Worm (Caenorhabditis elegans) whole organism, L4 larva: Measurements from ENCODE around the gene F25B3.4.

Source experiments
- D1046.2 ChIP-seq: fragments of 200-800 bp; sonication (Bioruptor generic); IDR thresholded peaks from 2 replicates; pipeline ENCODE4 v1.3.6; 2022; ENCODE audit warnings: missing genetic modification characterization, missing compliant biosample characterization
- F44E2.7 ChIP-seq: fragments of 200-800 bp; sonication (Bioruptor generic); IDR thresholded peaks from 2 replicates; pipeline ENCODE4 v2.1.2; 2022; ENCODE audit warnings: missing genetic modification characterization, missing compliant biosample characterization
- R02D3.7 ChIP-seq: fragments of 150-350 bp; sonication (generic microtip); optimal IDR thresholded peaks from 3 replicates; lab custom pipeline; 2014; ENCODE audit warnings: missing biosample characterization, missing genetic modification characterization
- Y75B8A.6 ChIP-seq: fragments of 200-800 bp; sonication (Bioruptor generic); IDR thresholded peaks from 2 replicates; pipeline ENCODE4 v1.3.6; 2022; ENCODE audit warnings: missing genetic modification reagents, missing genetic modification characterization, missing compliant biosample characterization
- ZK337.2 ChIP-seq: fragments of 200-800 bp; sonication (Bioruptor generic); IDR thresholded peaks from 2 replicates; pipeline ENCODE4 v1.3.6; 2022; ENCODE audit warnings: missing genetic modification reagents, missing genetic modification characterization, missing compliant biosample characterization
- aha-1 ChIP-seq: fragments of 150-350 bp; peaks from one replicate; lab custom pipeline; 2014; ENCODE audit warnings: missing biosample characterization, missing genetic modification characterization
- aly-2 ChIP-seq: sonication (generic microtip); optimal IDR thresholded peaks from 2 replicates; lab custom pipeline; 2018; ENCODE audit warnings: missing biosample characterization, missing genetic modification characterization
- arid-1 ChIP-seq: fragments of 200-800 bp; sonication (Bioruptor generic); conservative IDR thresholded peaks from 2 replicates; pipeline ENCODE4 v1.3.6; 2022; ENCODE audit warnings: missing genetic modification reagents, missing genetic modification characterization, missing compliant biosample characterization
- attf-4 ChIP-seq: sonication (generic microtip); optimal IDR thresholded peaks from 3 replicates; lab custom pipeline; 2017; ENCODE audit warnings: missing biosample characterization, missing genetic modification characterization
- ceh-20 ChIP-seq: fragments of 200-800 bp; sonication (Bioruptor generic); IDR thresholded peaks from 2 replicates; pipeline ENCODE4 v1.3.6; 2022; ENCODE audit warnings: missing genetic modification reagents, missing genetic modification characterization, missing compliant biosample characterization
- ceh-32 ChIP-seq: sonication (generic microtip); optimal IDR thresholded peaks from 2 replicates; lab custom pipeline; 2016; ENCODE audit warnings: mild to moderate bottlenecking, missing genetic modification characterization, missing compliant biosample characterization; ENCODE audit not compliant: poor library complexity
- ceh-44 ChIP-seq: fragments of 200-800 bp; sonication (Bioruptor generic); IDR thresholded peaks from 2 replicates; pipeline ENCODE4 v1.3.6; 2022; ENCODE audit warnings: missing genetic modification reagents, missing genetic modification characterization, missing compliant biosample characterization
- cey-2 ChIP-seq: sonication (generic microtip); optimal IDR thresholded peaks from 3 replicates; lab custom pipeline; 2017; ENCODE audit warnings: missing genetic modification characterization, mild to moderate bottlenecking, missing compliant biosample characterization, antibody characterized with exemption, borderline replicate concordance; ENCODE audit not compliant: insufficient read depth
- daf-19 ChIP-seq: fragments of 200-800 bp; sonication (Bioruptor generic); conservative IDR thresholded peaks from 2 replicates; pipeline ENCODE4 v1.3.6; 2022; ENCODE audit warnings: missing genetic modification characterization, missing compliant biosample characterization
- daf-8 ChIP-seq: fragments of 200-800 bp; sonication (Bioruptor generic); IDR thresholded peaks from 2 replicates; pipeline ENCODE4 v1.3.6; 2022; ENCODE audit warnings: missing genetic modification characterization, missing compliant biosample characterization
- dmd-6 ChIP-seq: fragments of 200-800 bp; sonication (Bioruptor generic); IDR thresholded peaks from 2 replicates; pipeline ENCODE4 v1.3.6; 2022; ENCODE audit warnings: missing genetic modification reagents, missing genetic modification characterization, missing compliant biosample characterization
- dpl-1 ChIP-seq: fragments of 150-350 bp; optimal IDR thresholded peaks from 2 replicates; lab custom pipeline; 2014; ENCODE audit warnings: missing biosample characterization, missing genetic modification reagents, missing genetic modification characterization
- dve-1 ChIP-seq: sonication (generic microtip); optimal IDR thresholded peaks from 2 replicates; lab custom pipeline; 2017; ENCODE audit warnings: antibody characterized with exemption, mild to moderate bottlenecking, missing genetic modification characterization, missing compliant biosample characterization; ENCODE audit not compliant: insufficient read depth
- egl-43 ChIP-seq: fragments of 200-800 bp; sonication (Bioruptor generic); IDR thresholded peaks from 2 replicates; pipeline ENCODE4 v1.3.6; 2022; ENCODE audit warnings: missing genetic modification reagents, missing genetic modification characterization, missing compliant biosample characterization
- hif-1 ChIP-seq, 2 experiments: sonication (generic microtip); optimal IDR thresholded peaks; 2 replicates each; lab custom pipeline; 2016 to 2017; ENCODE audit warnings: missing compliant biosample characterization in 2 of 2, missing genetic modification characterization in 2 of 2, missing genetic modification reagents in 2 of 2, missing genotype in 2 of 2, mild to moderate bottlenecking in 1 of 2
- hlh-11 ChIP-seq: fragments of 200-800 bp; sonication (Bioruptor generic); optimal IDR thresholded peaks from 2 replicates; lab custom pipeline; 2018; ENCODE audit warnings: mild to moderate bottlenecking, missing genetic modification characterization, missing compliant biosample characterization
- hlh-30 ChIP-seq: sonication (generic microtip); optimal IDR thresholded peaks from 2 replicates; lab custom pipeline; 2017; ENCODE audit warnings: antibody characterized with exemption, mild to moderate bottlenecking, missing genetic modification characterization, missing compliant biosample characterization; ENCODE audit not compliant: insufficient read depth
- hmg-1.1 ChIP-seq: fragments of 200-800 bp; sonication (Bioruptor generic); IDR thresholded peaks from 2 replicates; pipeline ENCODE4 v1.3.6; 2022; ENCODE audit warnings: missing genetic modification reagents, missing genetic modification characterization, missing compliant biosample characterization
- jun-1 ChIP-seq: fragments of 150-350 bp; optimal IDR thresholded peaks from 2 replicates; lab custom pipeline; 2014; ENCODE audit warnings: missing biosample characterization, missing genetic modification reagents, missing genetic modification characterization
- lin-38 ChIP-seq: fragments of 200-800 bp; sonication (Bioruptor generic); IDR thresholded peaks from 2 replicates; pipeline ENCODE4 v1.3.6; 2022; ENCODE audit warnings: missing genetic modification reagents, missing genetic modification characterization, missing compliant biosample characterization
- lir-3 ChIP-seq: sonication (generic microtip); optimal IDR thresholded peaks from 2 replicates; lab custom pipeline; 2016; ENCODE audit warnings: mild to moderate bottlenecking, missing genetic modification characterization, missing compliant biosample characterization
- lsy-2 ChIP-seq, 2 experiments: fragments of 150-350 bp in 1 of 2; sonication (generic microtip) in 1 of 2; optimal IDR thresholded peaks; 2 replicates each; lab custom pipeline; 2014 to 2017; ENCODE audit warnings: missing biosample characterization in 2 of 2, missing genetic modification characterization in 2 of 2
- madf-5 ChIP-seq, 2 experiments: fragments of 200-800 bp; sonication (Bioruptor generic); IDR thresholded peaks; 2 replicates each; pipeline ENCODE4 v1.3.6; 2022; ENCODE audit warnings: missing compliant biosample characterization in 2 of 2, missing genetic modification characterization in 2 of 2
- mdl-1 ChIP-seq, 2 experiments: fragments of 150-350 bp in 1 of 2; sonication (generic microtip) in 1 of 2; optimal IDR thresholded peaks; 2 replicates each; lab custom pipeline; 2014 to 2017; ENCODE audit warnings: missing biosample characterization in 2 of 2, missing genetic modification characterization in 2 of 2
- mdt-29 ChIP-seq: fragments of 200-800 bp; sonication (Bioruptor generic); IDR thresholded peaks from 2 replicates; pipeline ENCODE4 v1.3.6; 2022; ENCODE audit warnings: missing genetic modification reagents, missing genetic modification characterization, missing compliant biosample characterization
- mep-1 ChIP-seq: fragments of 150-350 bp; sonication (generic microtip); optimal IDR thresholded peaks from 3 replicates; lab custom pipeline; 2014; ENCODE audit warnings: missing biosample characterization, missing genetic modification characterization
- mxl-2 ChIP-seq: fragments of 200-800 bp; sonication (Bioruptor generic); conservative IDR thresholded peaks from 2 replicates; pipeline ENCODE4 v1.3.6; 2022; ENCODE audit warnings: missing genetic modification reagents, missing genetic modification characterization, missing compliant biosample characterization
- nhr-10 ChIP-seq: fragments of 150-350 bp; optimal IDR thresholded peaks from 2 replicates; lab custom pipeline; 2014; ENCODE audit warnings: missing biosample characterization, missing genetic modification characterization
- nhr-102 ChIP-seq: sonication (generic microtip); optimal IDR thresholded peaks from 2 replicates; lab custom pipeline; 2016; ENCODE audit warnings: mild to moderate bottlenecking, missing genetic modification characterization, moderate library complexity, missing compliant biosample characterization
- nhr-11 ChIP-seq: fragments of 150-350 bp; optimal IDR thresholded peaks from 2 replicates; lab custom pipeline; 2014; ENCODE audit warnings: missing biosample characterization, missing genetic modification characterization
- nhr-111 ChIP-seq: fragments of 200-800 bp; sonication (Bioruptor generic); optimal IDR thresholded peaks from 2 replicates; lab custom pipeline; 2018; ENCODE audit warnings: mild to moderate bottlenecking, missing genetic modification characterization, missing compliant biosample characterization
- nhr-237 ChIP-seq: sonication (generic microtip); optimal IDR thresholded peaks from 2 replicates; lab custom pipeline; 2017; ENCODE audit warnings: missing biosample characterization, missing genetic modification characterization
- nhr-25 ChIP-seq: sonication (generic microtip); optimal IDR thresholded peaks from 2 replicates; lab custom pipeline; 2017; ENCODE audit warnings: missing genetic modification characterization, mild to moderate bottlenecking, missing compliant biosample characterization, antibody characterized with exemption, moderate library complexity, borderline replicate concordance; ENCODE audit not compliant: insufficient read depth
- nhr-28 ChIP-seq: fragments of 150-350 bp; optimal IDR thresholded peaks from 2 replicates; lab custom pipeline; 2014; ENCODE audit warnings: missing biosample characterization, missing genetic modification characterization
- pqm-1 ChIP-seq: sonication (generic microtip); optimal IDR thresholded peaks from 2 replicates; lab custom pipeline; 2017; ENCODE audit warnings: missing biosample characterization, missing genetic modification characterization
- rbr-2 ChIP-seq: sonication (generic microtip); optimal IDR thresholded peaks from 2 replicates; lab custom pipeline; 2016; ENCODE audit warnings: missing genotype, missing genetic modification characterization, missing compliant biosample characterization
- saeg-2 ChIP-seq: fragments of 200-800 bp; sonication (Bioruptor generic); IDR thresholded peaks from 2 replicates; pipeline ENCODE4 v1.3.6; 2022; ENCODE audit warnings: missing genetic modification reagents, missing genetic modification characterization, missing compliant biosample characterization
- unc-130 ChIP-seq: sonication (generic microtip); optimal IDR thresholded peaks from 2 replicates; lab custom pipeline; 2016; ENCODE audit warnings: missing genetic modification reagents, missing genetic modification characterization, missing compliant biosample characterization
- unc-39 ChIP-seq: sonication (generic microtip); optimal IDR thresholded peaks from 2 replicates; lab custom pipeline; 2017; ENCODE audit warnings: missing biosample characterization, missing genetic modification characterization
- vab-7 ChIP-seq: fragments of 200-800 bp; sonication (Bioruptor generic); IDR thresholded peaks from 2 replicates; pipeline ENCODE4 v1.3.6; 2022; ENCODE audit warnings: missing genetic modification reagents, missing genetic modification characterization, missing compliant biosample characterization
- zag-1 ChIP-seq: fragments of 150-350 bp; optimal IDR thresholded peaks from 2 replicates; lab custom pipeline; 2014; ENCODE audit warnings: missing biosample characterization, missing genetic modification characterization
- zfp-3 ChIP-seq: fragments of 200-800 bp; sonication (Bioruptor generic); conservative IDR thresholded peaks from 2 replicates; pipeline ENCODE4 v1.3.6; 2022; ENCODE audit warnings: missing genetic modification reagents, missing genetic modification characterization, missing compliant biosample characterization
- zip-11 ChIP-seq: fragments of 200-800 bp; sonication (Bioruptor generic); IDR thresholded peaks from 2 replicates; pipeline ENCODE4 v1.3.6; 2022; ENCODE audit warnings: missing genetic modification characterization, missing compliant biosample characterization
- zip-2 ChIP-seq: fragments of 150-350 bp; optimal IDR thresholded peaks from 2 replicates; lab custom pipeline; 2014; ENCODE audit warnings: missing biosample characterization, missing genetic modification characterization
- ztf-11 ChIP-seq: fragments of 150-350 bp; optimal IDR thresholded peaks from 2 replicates; lab custom pipeline; 2014; ENCODE audit warnings: missing biosample characterization, missing genetic modification characterization

The F25B3.4 gene

DNA sequence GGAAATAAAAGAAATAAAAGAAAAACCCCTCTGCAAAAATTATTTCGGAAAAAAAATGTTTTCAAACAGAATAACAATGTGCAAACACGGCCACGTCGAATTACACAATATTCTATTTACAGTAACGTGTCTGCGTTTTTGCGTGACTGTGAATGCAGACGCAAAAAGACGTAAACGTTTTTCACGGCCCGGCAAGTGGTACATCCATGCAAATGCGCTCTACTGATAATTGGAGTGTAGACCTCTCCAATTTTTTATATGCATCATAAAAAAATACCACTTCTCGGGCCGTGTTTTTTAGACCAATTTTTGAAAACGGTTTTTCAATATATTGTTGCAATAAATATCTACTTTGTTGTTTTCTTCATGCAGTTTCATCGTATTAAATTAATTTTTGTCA, 19.1 kb downstream of the F25B3.4 start, which contains the start of gene nstp-10 (continued):
- TF ChIP-seq lin-38 (GFP tag; lab: Robert Waterston, UW), result peak; percentile 98
- TF ChIP-seq Y75B8A.6 (GFP tag; lab: Robert Waterston, UW), result no peak
- TF ChIP-seq saeg-2, result no peak
- TF ChIP-seq F44E2.7 (GFP tag; lab: Robert Waterston, UW), result no peak
- peak; percentile 9; the same call in 1 of the 2 replicates for TF ChIP-seq dmd-6 (GFP tag; lab: Robert Waterston, UW)
- peak; percentile 91 for TF ChIP-seq ceh-44 (GFP tag; lab: Robert Waterston, UW)
- TF ChIP-seq aly-2 (tag; lab: Kevin White, UChicago), result no peak
- TF ChIP-seq zip-2 (tag; lab: Kevin White, UChicago), result no peak
- no peak for TF ChIP-seq nhr-11
- no peak for TF ChIP-seq attf-4
- no peak for TF ChIP-seq zfp-3 (GFP tag; lab: Robert Waterston, UW)
- TF ChIP-seq cey-2 (tag; lab: Kevin White, UChicago), result no peak
- no peak for TF ChIP-seq mdl-1 (tag; optimal IDR thresholded peaks at IDR 0.05; lab: Kevin White, UChicago)
- TF ChIP-seq rbr-2 (tag; lab: Kevin White, UChicago), result no peak
- no peak for TF ChIP-seq hlh-30 (tag; lab: Kevin White, UChicago)
- TF ChIP-seq, all 104 proteins: peak for 27

ce11 chrV:9546860-9547269, 21.7 kb downstream of the F25B3.4 start, which contains the start of gene his-37:
Gene his-37, plus strand, starts transcription at chrV:9547105.
- TF ChIP-seq lsy-2 (tag; optimal IDR thresholded peaks at IDR 0.05; lab: Kevin White, UChicago), result peak; percentile 95 to 97
- peak; percentile 82 for TF ChIP-seq nhr-237
- TF ChIP-seq unc-130 (GFP tag; lab: Kevin White, UChicago), result no peak
- TF ChIP-seq D1046.2 (GFP tag; lab: Robert Waterston, UW), result peak; percentile 91; the same call in 1 of the 2 replicates
- TF ChIP-seq ZK337.2, result peak; percentile 68; the same call in 1 of the 2 replicates
- peak; percentile 99 for TF ChIP-seq nhr-102 (tag; lab: Kevin White, UChicago)
- peak; percentile 85; the same call in 1 of the 2 replicates for TF ChIP-seq daf-8 (GFP tag; lab: Robert Waterston, UW)
- TF ChIP-seq hmg-1.1 (GFP tag; lab: Robert Waterston, UW), result peak; percentile 97
- TF ChIP-seq dve-1 (tag; lab: Kevin White, UChicago), result peak; percentile 100
- TF ChIP-seq zip-11 (GFP tag; lab: Robert Waterston, UW), result no peak
- TF ChIP-seq dpl-1 (GFP tag; lab: Kevin White, UChicago), result peak; percentile 95
- peak; percentile 91 for TF ChIP-seq pqm-1 (tag; lab: Kevin White, UChicago)
- peak; percentile 94 for TF ChIP-seq mdt-29 (GFP tag; lab: Robert Waterston, UW)
- no peak for TF ChIP-seq nhr-111 (GFP tag; lab: Kevin White, UChicago)
- peak; percentile 73 for TF ChIP-seq nhr-10 (tag; lab: Kevin White, UChicago)
- TF ChIP-seq lin-38 (GFP tag; lab: Robert Waterston, UW), result peak; percentile 91
- peak; percentile 98 for TF ChIP-seq nhr-25
- peak in 1 of 2 experiments; percentile 86; a peak in 1 of 4 replicates for TF ChIP-seq madf-5 (GFP tag; IDR thresholded peaks at IDR 0.05; lab: Robert Waterston, UW)
- no peak for TF ChIP-seq ztf-11 (tag; lab: Kevin White, UChicago)
- no peak for TF ChIP-seq R02D3.7 (tag; lab: Kevin White, UChicago)
- peak; percentile 100 for TF ChIP-seq aha-1 (tag; lab: Kevin White, UChicago)
- TF ChIP-seq hlh-11 (tag; lab: Kevin White, UChicago), result peak; percentile 99
- peak; percentile 92 for TF ChIP-seq vab-7 (GFP tag; lab: Robert Waterston, UW)
- TF ChIP-seq mxl-2 (GFP tag; lab: Robert Waterston, UW), result peak; percentile 85; the same call in 1 of the 2 replicates
- peak; percentile 99 for TF ChIP-seq mep-1 (tag; lab: Kevin White, UChicago)
- TF ChIP-seq arid-1 (GFP tag; lab: Robert Waterston, UW), result peak; percentile 92
- peak; percentile 82 for TF ChIP-seq ceh-32 (tag; lab: Kevin White, UChicago)
- TF ChIP-seq jun-1, result peak; percentile 97
- TF ChIP-seq unc-39 (tag; lab: Kevin White, UChicago), result peak; percentile 52
- TF ChIP-seq ceh-20 (GFP tag; lab: Robert Waterston, UW), result peak; percentile 99
- TF ChIP-seq zag-1 (tag; lab: Kevin White, UChicago), result peak; percentile 83
- peak; percentile 97 for TF ChIP-seq daf-19
- peak; percentile 95 for TF ChIP-seq egl-43 (GFP tag; lab: Robert Waterston, UW)
- TF ChIP-seq hif-1 (tag; optimal IDR thresholded peaks at IDR 0.05; lab: Kevin White, UChicago), result peak; percentile 82 to 93
- TF ChIP-seq lir-3, result peak; percentile 88
- peak; percentile 99 for TF ChIP-seq nhr-28 (tag; lab: Kevin White, UChicago)
